Fruit fly (Drosophila melanogaster) whole organism, embryonic: Measurements from ENCODE around the gene tst.

Experiments
- C15 ChIP-seq: fragments of 200-800 bp; sonication (Bioruptor generic); IDR thresholded peaks from 3 replicates; pipeline ENCODE4 v1.3.6; 2022; ENCODE audit warnings: missing biosample characterization, missing genetic modification characterization
- CG10209 ChIP-seq: fragments of 200-800 bp; sonication (Bioruptor generic); optimal IDR thresholded peaks from 3 replicates; lab custom pipeline; 2017; ENCODE audit warnings: missing biosample characterization, mild to moderate bottlenecking, missing genetic modification characterization, missing genetic modification reagents
- CG12104 ChIP-seq: fragments of 200-800 bp; sonication (Bioruptor generic); optimal IDR thresholded peaks from 3 replicates; lab custom pipeline; 2016; ENCODE audit warnings: missing biosample characterization, missing genetic modification characterization
- CG12236 ChIP-seq: fragments of 200-800 bp; sonication (Bioruptor generic); optimal IDR thresholded peaks from 2 replicates; lab custom pipeline; 2016; ENCODE audit warnings: missing biosample characterization, missing genetic modification characterization
- CG1233 ChIP-seq: fragments of 200-800 bp; sonication (Bioruptor generic); optimal IDR thresholded peaks from 4 replicates; lab custom pipeline; 2018; ENCODE audit warnings: missing biosample characterization, mild to moderate bottlenecking, missing genetic modification characterization
- CG13296 ChIP-seq: fragments of 200-800 bp; sonication (Bioruptor generic); optimal IDR thresholded peaks from 3 replicates; lab custom pipeline; 2018; ENCODE audit warnings: missing biosample characterization, mild to moderate bottlenecking, missing genetic modification characterization
- CG14710 ChIP-seq: fragments of 200-800 bp; sonication (Bioruptor generic); optimal IDR thresholded peaks from 3 replicates; lab custom pipeline; 2019; ENCODE audit warnings: missing biosample characterization, mild to moderate bottlenecking, missing genetic modification characterization, moderate library complexity
- CG17912 ChIP-seq: fragments of 200-800 bp; sonication (Bioruptor generic); optimal IDR thresholded peaks from 2 replicates; lab custom pipeline; 2018; ENCODE audit warnings: missing biosample characterization, mild to moderate bottlenecking, missing genetic modification characterization
- CG1832 ChIP-seq: fragments of 200-800 bp; sonication (Bioruptor generic); optimal IDR thresholded peaks from 2 replicates; lab custom pipeline; 2017; ENCODE audit warnings: missing biosample characterization, mild to moderate bottlenecking, missing genetic modification characterization, inconsistent platforms
- CG32532 ChIP-seq: fragments of 200-800 bp; sonication (Bioruptor generic); IDR thresholded peaks from 2 replicates; pipeline ENCODE4 v1.3.6; 2022; ENCODE audit warnings: missing biosample characterization, missing genetic modification characterization
- CG34224 ChIP-seq: fragments of 200-800 bp; sonication (Bioruptor generic); IDR thresholded peaks from 3 replicates; pipeline ENCODE4 v1.3.6; 2022; ENCODE audit warnings: missing biosample characterization, missing genetic modification characterization; ENCODE audit not compliant: partially characterized antibody
- CG3838 ChIP-seq: fragments of 200-800 bp; sonication (Bioruptor generic); optimal IDR thresholded peaks from 3 replicates; lab custom pipeline; 2016; ENCODE audit warnings: missing biosample characterization, missing genetic modification characterization
- CG3847 ChIP-seq: fragments of 200-800 bp; sonication (Bioruptor generic); IDR thresholded peaks from 2 replicates; pipeline ENCODE4 v1.3.6; 2022; ENCODE audit warnings: missing biosample characterization, missing genetic modification characterization
- CG4707 ChIP-seq: fragments of 200-800 bp; sonication (Bioruptor generic); optimal IDR thresholded peaks from 2 replicates; lab custom pipeline; 2018; ENCODE audit warnings: missing biosample characterization, mild to moderate bottlenecking, missing genetic modification characterization, moderate library complexity
- CG4854 ChIP-seq: fragments of 200-800 bp; sonication (Bioruptor generic); optimal IDR thresholded peaks from 2 replicates; lab custom pipeline; 2016; ENCODE audit warnings: missing biosample characterization, missing genetic modification characterization, inconsistent platforms
- CG5180 ChIP-seq: fragments of 200-800 bp; sonication (Bioruptor generic); optimal IDR thresholded peaks from 3 replicates; lab custom pipeline; 2017; ENCODE audit warnings: missing biosample characterization, missing genetic modification characterization, mild to moderate bottlenecking, moderate library complexity, missing genetic modification reagents
- CG5245 ChIP-seq: fragments of 200-800 bp; sonication (Bioruptor generic); optimal IDR thresholded peaks from 3 replicates; lab custom pipeline; 2016; ENCODE audit warnings: missing biosample characterization, missing genetic modification characterization
- CG6854 ChIP-seq: fragments of 200-800 bp; sonication (Bioruptor generic); optimal IDR thresholded peaks from 3 replicates; lab custom pipeline; 2017; ENCODE audit warnings: missing biosample characterization, mild to moderate bottlenecking, missing genetic modification characterization
- CG7271 ChIP-seq: fragments of 200-800 bp; sonication (Bioruptor generic); optimal IDR thresholded peaks from 2 replicates; lab custom pipeline; 2018; ENCODE audit warnings: missing biosample characterization, mild to moderate bottlenecking, missing genetic modification characterization, moderate library complexity
- CG8290 ChIP-seq, 3 experiments: fragments of 200-800 bp; sonication (Bioruptor generic); optimal IDR thresholded peaks; 2 replicates each; lab custom pipeline; 2016 to 2019; ENCODE audit warnings: missing biosample characterization in 3 of 3, missing genetic modification characterization in 3 of 3, mild to moderate bottlenecking in 2 of 3, moderate library complexity in 1 of 3
- Camta ChIP-seq: fragments of 200-800 bp; sonication (Bioruptor generic); optimal IDR thresholded peaks from 2 replicates; lab custom pipeline; 2016; ENCODE audit warnings: missing biosample characterization, missing genetic modification characterization
- Chrac-16 ChIP-seq: fragments of 200-800 bp; sonication (Bioruptor generic); optimal IDR thresholded peaks from 3 replicates; lab custom pipeline; 2016; ENCODE audit warnings: missing biosample characterization, missing genetic modification characterization
- CoRest ChIP-seq: fragments of 200-800 bp; sonication (Bioruptor generic); optimal IDR thresholded peaks from 3 replicates; lab custom pipeline; 2018; ENCODE audit warnings: missing biosample characterization, mild to moderate bottlenecking, missing genetic modification characterization, moderate library complexity
- CrebB ChIP-seq: fragments of 200-800 bp; sonication (Bioruptor generic); optimal IDR thresholded peaks from 3 replicates; lab custom pipeline; 2018; ENCODE audit warnings: missing biosample characterization, mild to moderate bottlenecking, missing genetic modification characterization
- ERR ChIP-seq: fragments of 200-800 bp; sonication (Bioruptor generic); optimal IDR thresholded peaks from 2 replicates; lab custom pipeline; 2016; ENCODE audit warnings: missing biosample characterization, missing genetic modification characterization
- Hmx ChIP-seq: fragments of 200-800 bp; sonication (Bioruptor generic); optimal IDR thresholded peaks from 2 replicates; lab custom pipeline; 2016; ENCODE audit warnings: missing biosample characterization, missing genetic modification characterization
- Jarid2 ChIP-seq: fragments of 200-800 bp; sonication (Bioruptor generic); optimal IDR thresholded peaks from 3 replicates; lab custom pipeline; 2017; ENCODE audit warnings: mild to moderate bottlenecking, missing biosample characterization, missing genetic modification reagents, missing genetic modification characterization
- Lhr ChIP-seq: fragments of 200-800 bp; sonication (Bioruptor generic); optimal IDR thresholded peaks from 3 replicates; lab custom pipeline; 2017; ENCODE audit warnings: mild to moderate bottlenecking, missing biosample characterization, missing genetic modification reagents, missing genetic modification characterization
- MBD-R2 ChIP-seq: fragments of 200-800 bp; sonication (Bioruptor generic); IDR thresholded peaks from 2 replicates; pipeline ENCODE4 v1.3.6; 2022; ENCODE audit warnings: missing biosample characterization, missing genetic modification characterization
- Rx ChIP-seq: fragments of 200-800 bp; sonication (Bioruptor generic); IDR thresholded peaks from 2 replicates; pipeline ENCODE4 v1.3.6; 2022; ENCODE audit warnings: missing biosample characterization, missing genetic modification characterization
- Xrp1 ChIP-seq: fragments of 200-800 bp; sonication (Bioruptor generic); IDR thresholded peaks from 2 replicates; pipeline ENCODE4 v1.3.6; 2022; ENCODE audit warnings: missing biosample characterization, missing genetic modification characterization
- ash1 ChIP-seq: fragments of 200-800 bp; sonication (Bioruptor generic); optimal IDR thresholded peaks from 2 replicates; lab custom pipeline; 2018; ENCODE audit warnings: missing biosample characterization, mild to moderate bottlenecking, missing genetic modification characterization
- cad ChIP-seq: fragments of >200 bp; optimal IDR thresholded peaks from 2 replicates; lab custom pipeline; 2017; ENCODE audit warnings: missing biosample characterization, missing genetic modification characterization
- cato ChIP-seq: fragments of 200-800 bp; sonication (Bioruptor generic); optimal IDR thresholded peaks from 2 replicates; lab custom pipeline; 2016; ENCODE audit warnings: missing biosample characterization, missing genetic modification characterization, borderline replicate concordance
- cg ChIP-seq: fragments of 200-800 bp; sonication (Bioruptor generic); optimal IDR thresholded peaks from 3 replicates; lab custom pipeline; 2019; ENCODE audit warnings: missing biosample characterization, mild to moderate bottlenecking, missing genetic modification characterization, moderate library complexity
- crc ChIP-seq: fragments of 200-800 bp; sonication (Bioruptor generic); optimal IDR thresholded peaks from 2 replicates; lab custom pipeline; 2016; ENCODE audit warnings: missing biosample characterization, missing genetic modification characterization
- fd64A ChIP-seq: fragments of 200-800 bp; sonication (Bioruptor generic); optimal IDR thresholded peaks from 3 replicates; lab custom pipeline; 2018; ENCODE audit warnings: missing biosample characterization, mild to moderate bottlenecking, missing genetic modification characterization
- gce ChIP-seq: fragments of 200-800 bp; sonication (Bioruptor generic); IDR thresholded peaks from 3 replicates; pipeline ENCODE4 v1.3.6; 2022; ENCODE audit warnings: missing biosample characterization, missing genetic modification characterization
- gsb ChIP-seq: fragments of 200-800 bp; sonication (Bioruptor generic); IDR thresholded peaks from 2 replicates; pipeline ENCODE4 v1.3.6; 2022; ENCODE audit warnings: missing biosample characterization, missing genetic modification characterization
- ham ChIP-seq: fragments of 200-800 bp; sonication (Bioruptor generic); IDR thresholded peaks from 2 replicates; pipeline ENCODE4 v1.3.6; 2022; ENCODE audit warnings: missing biosample characterization, missing genetic modification characterization
- hkb ChIP-seq, 2 experiments: fragments of 200-800 bp in 1 of 2; fragments of >200 bp in 1 of 2; sonication (Bioruptor generic) in 1 of 2; IDR thresholded peaks in 1 of 2; optimal IDR thresholded peaks in 1 of 2; 2 replicates each; pipeline versions ENCODE4 v1.3.6 to Lab custom; 2017 to 2022; ENCODE audit warnings: missing biosample characterization in 1 of 2, missing genetic modification characterization in 1 of 2
- ind ChIP-seq: fragments of 200-800 bp; sonication (Bioruptor generic); optimal IDR thresholded peaks from 3 replicates; lab custom pipeline; 2016; ENCODE audit warnings: missing biosample characterization, missing genetic modification characterization
- klu ChIP-seq: fragments of 200-800 bp; sonication (Bioruptor generic); IDR thresholded peaks from 2 replicates; pipeline ENCODE4 v1.3.6; 2022; ENCODE audit warnings: missing biosample characterization, missing genetic modification characterization
- nau ChIP-seq: fragments of 200-800 bp; sonication (Bioruptor generic); optimal IDR thresholded peaks from 3 replicates; lab custom pipeline; 2017; ENCODE audit warnings: missing biosample characterization, mild to moderate bottlenecking, missing genetic modification characterization, missing genetic modification reagents
- peb ChIP-seq: fragments of 200-800 bp; sonication (Bioruptor generic); IDR thresholded peaks from 2 replicates; pipeline ENCODE4 v1.3.6; 2022; ENCODE audit warnings: missing biosample characterization, missing genetic modification characterization
- slou ChIP-seq: fragments of 200-800 bp; sonication (Bioruptor generic); optimal IDR thresholded peaks from 3 replicates; lab custom pipeline; 2016; ENCODE audit warnings: missing biosample characterization, missing genetic modification characterization
- so ChIP-seq: fragments of 200-800 bp; sonication (Bioruptor generic); IDR thresholded peaks from 3 replicates; pipeline ENCODE4 v1.3.6; 2022; ENCODE audit warnings: missing biosample characterization, missing genetic modification characterization
- tgo ChIP-seq: fragments of 200-800 bp; sonication (Bioruptor generic); IDR thresholded peaks from 3 replicates; pipeline ENCODE4 v1.3.6; 2022; ENCODE audit warnings: missing biosample characterization, missing genetic modification characterization
- tio ChIP-seq: fragments of 200-800 bp; sonication (Bioruptor generic); optimal IDR thresholded peaks from 2 replicates; lab custom pipeline; 2017; ENCODE audit warnings: missing biosample characterization, missing genetic modification characterization, inconsistent platforms
- wek ChIP-seq: fragments of 200-800 bp; sonication (Bioruptor generic); optimal IDR thresholded peaks from 3 replicates; lab custom pipeline; 2018; ENCODE audit warnings: missing biosample characterization, mild to moderate bottlenecking, missing genetic modification characterization, moderate library complexity

The tst gene

DNA sequence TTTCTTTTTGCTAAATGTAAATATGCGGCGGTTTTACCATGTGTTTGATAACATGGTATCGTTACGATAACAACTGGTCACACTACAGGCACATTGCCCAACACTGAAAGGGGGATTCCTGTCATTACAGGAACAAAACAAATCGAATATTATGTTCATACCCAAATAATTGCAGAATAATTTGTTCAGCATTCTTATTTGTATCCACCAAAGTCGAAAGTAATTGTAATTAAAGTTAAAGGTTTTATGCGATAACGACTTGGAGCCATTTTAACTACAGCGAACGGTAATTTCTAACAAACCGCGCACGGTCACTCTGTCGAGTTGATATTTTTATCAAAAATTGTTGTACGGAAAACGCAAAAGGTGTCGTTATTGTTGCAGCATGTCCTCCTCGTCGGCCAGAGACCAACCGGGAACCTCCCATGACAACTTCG is 5.2 kb downstream of the tst start, which contains the start of the genes CG10214 and CG10375 (continued):
- peak; percentile 13 for TF ChIP-seq CG12236 (GFP tag; lab: Kevin White, UChicago)
- peak; percentile 17 for TF ChIP-seq CG4707 (GFP tag; lab: Kevin White, UChicago)
- TF ChIP-seq CG10209 (GFP tag; lab: Kevin White, UChicago) = peak; percentile 57
- peak; percentile 85 for TF ChIP-seq CG8290 (GFP tag; optimal IDR thresholded peaks at IDR 0.05; lab: Kevin White, UChicago)
- peak; percentile 57 to 92 for TF ChIP-seq CG8290 (tag; optimal IDR thresholded peaks at IDR 0.05; lab: Kevin White, UChicago)
- TF ChIP-seq CG32532 = peak; percentile 59; the same call in 1 of the 2 replicates
- TF ChIP-seq CoRest (tag; lab: Kevin White, UChicago) = peak; percentile 70
- no peak for TF ChIP-seq gsb (GFP tag; lab: Robert Waterston, UW)
- peak; percentile 69 for TF ChIP-seq cato
- TF ChIP-seq Xrp1 (GFP tag; lab: Robert Waterston, UW) = peak; percentile 62; the same call in 1 of the 2 replicates
- no peak for TF ChIP-seq cg
- no peak for TF ChIP-seq Jarid2 (GFP tag; lab: Kevin White, UChicago)
- peak; percentile 82 for TF ChIP-seq CG3847 (GFP tag; lab: Robert Waterston, UW)
- TF ChIP-seq CG34224 (GFP tag; lab: Robert Waterston, UW) = no peak; the same call in 2 of the 3 replicates
- no peak for TF ChIP-seq slou (GFP tag; lab: Kevin White, UChicago)
- TF ChIP-seq Rx = peak; percentile 59
- TF ChIP-seq CG5180 (GFP tag; lab: Kevin White, UChicago) = no peak
- TF ChIP-seq peb (GFP tag; lab: Robert Waterston, UW) = no peak
- no peak for TF ChIP-seq nau (GFP tag; lab: Kevin White, UChicago)
- TF ChIP-seq ash1 (GFP tag; lab: Kevin White, UChicago) = no peak
- no peak for TF ChIP-seq C15 (GFP tag; lab: Robert Waterston, UW)
- TF ChIP-seq ERR (GFP tag; lab: Kevin White, UChicago) = peak; percentile 73
- no peak; the same call in 1 of the 2 replicates for TF ChIP-seq klu (GFP tag; lab: Robert Waterston, UW)
- TF ChIP-seq CG6854 (GFP tag; lab: Kevin White, UChicago) = peak; percentile 28
- TF ChIP-seq CG13296 (GFP tag; lab: Kevin White, UChicago) = peak; percentile 31
- peak; percentile 70 for TF ChIP-seq Chrac-16
- TF ChIP-seq Camta (GFP tag; lab: Kevin White, UChicago) = peak; percentile 78
- TF ChIP-seq tio (GFP tag; lab: Kevin White, UChicago) = no peak
- peak; percentile 61; the same call in 2 of the 3 replicates for TF ChIP-seq tgo (GFP tag; lab: Robert Waterston, UW)
- peak; percentile 49 for TF ChIP-seq CG1233 (GFP tag; lab: Kevin White, UChicago)
- peak; percentile 27 for TF ChIP-seq CG12104
- peak; percentile 92 for TF ChIP-seq MBD-R2 (GFP tag; lab: Robert Waterston, UW)
- TF ChIP-seq Hmx (GFP tag; lab: Kevin White, UChicago) = peak; percentile 46
- TF ChIP-seq Lhr (GFP tag; lab: Kevin White, UChicago) = peak; percentile 53
- TF ChIP-seq so (GFP tag; lab: Robert Waterston, UW) = no peak
- TF ChIP-seq CrebB (tag; lab: Kevin White, UChicago) = peak; percentile 61
- peak; percentile 88 for TF ChIP-seq CG14710 (tag; lab: Kevin White, UChicago)
- peak; percentile 8 for TF ChIP-seq CG17912 (GFP tag; lab: Kevin White, UChicago)
- TF ChIP-seq CG3838 (GFP tag; lab: Kevin White, UChicago) = peak; percentile 34
- peak; percentile 67 for TF ChIP-seq CG4854 (GFP tag; lab: Kevin White, UChicago)
- peak; percentile 80 for TF ChIP-seq ind
- TF ChIP-seq gce (GFP tag; lab: Robert Waterston, UW) = no peak; the same call in 2 of the 3 replicates
- peak; percentile 42 for TF ChIP-seq CG5245
- no peak for TF ChIP-seq fd64A (GFP tag; lab: Kevin White, UChicago)
- no peak for TF ChIP-seq ham
- TF ChIP-seq crc = peak; percentile 64
- TF ChIP-seq hkb (optimal IDR thresholded peaks at IDR 0.05; lab: Kevin White, UChicago) = peak; percentile 49
- peak; percentile 68 for TF ChIP-seq hkb (GFP tag; IDR thresholded peaks at IDR 0.05; lab: Robert Waterston, UW)
- no peak for TF ChIP-seq CG7271
- no peak for TF ChIP-seq cad (GFP tag; lab: Kevin White, UChicago)
- no peak for TF ChIP-seq CG1832
- peak; percentile 100 for TF ChIP-seq wek (GFP tag; lab: Kevin White, UChicago)
